Worm (Caenorhabditis elegans): ENCODE results near the gene gly-12.

Gene gly-12

ce11 chrX:7500970-7501369 lies 15.3 kb downstream of the gly-12 start, which contains the start of gene uggt-1 (continued):
- TF ChIP-seq hlh-26 (GFP tag; conservative IDR thresholded peaks at IDR 0.05), result no peak
- no peak for TF ChIP-seq egl-44 (GFP tag; IDR thresholded peaks at IDR 0.05)
- peak; percentile 71 for TF ChIP-seq madf-10 (tag; optimal IDR thresholded peaks at IDR 0.05)
- no peak for TF ChIP-seq ama-1 (optimal IDR thresholded peaks at IDR 0.05)
- TF ChIP-seq ama-1 (GFP tag; optimal IDR thresholded peaks at IDR 0.05), result no peak
- peak; percentile 11 for TF ChIP-seq snpc-3.4 (tag; optimal IDR thresholded peaks at IDR 0.05)
- peak; percentile 69 for TF ChIP-seq gei-17 (GFP tag; optimal IDR thresholded peaks at IDR 0.05)
- TF ChIP-seq K12H6.12 (tag; optimal IDR thresholded peaks at IDR 0.05), result peak; percentile 83
- TF ChIP-seq Y56A3A.18 (GFP tag; IDR thresholded peaks at IDR 0.05), result 0 out of 2 replicates have a peak, but pooled peaks have one; percentile 69
- TF ChIP-seq hrde-1 (tag; optimal IDR thresholded peaks at IDR 0.05; ENCODE audit: borderline replicate concordance), result no peak
- peak; percentile 69 for TF ChIP-seq chd-7 (tag; optimal IDR thresholded peaks at IDR 0.05)
- TF ChIP-seq lin-35 (GFP tag; optimal IDR thresholded peaks at IDR 0.05), result peak in 1 of 3 experiments; percentile 87
- no peak for TF ChIP-seq madf-8 (GFP tag; conservative IDR thresholded peaks at IDR 0.05)
- TF ChIP-seq unc-62 (GFP tag; optimal IDR thresholded peaks at IDR 0.05), result peak; percentile 1
- TF ChIP-seq F52B5.7 (tag; optimal IDR thresholded peaks at IDR 0.05), result no peak
- 0 out of 2 replicates have a peak, but pooled peaks have one; percentile 46 for TF ChIP-seq egl-18 (GFP tag; IDR thresholded peaks at IDR 0.05)
- peak; percentile 92 for TF ChIP-seq lin-40 (tag; optimal IDR thresholded peaks at IDR 0.05)
- TF ChIP-seq Y79H2A.3 (GFP tag; conservative IDR thresholded peaks at IDR 0.05), result no peak
- TF ChIP-seq tbp1 (GFP tag; optimal IDR thresholded peaks at IDR 0.05), result peak; percentile 61
- TF ChIP-seq mcd-1 (GFP tag; IDR thresholded peaks at IDR 0.05), result peak; percentile 75
- TF ChIP-seq somi-1 (GFP tag; optimal IDR thresholded peaks at IDR 0.05), result peak; percentile 72
- TF ChIP-seq hmg-1.2 (GFP tag; IDR thresholded peaks at IDR 0.05), result peak; percentile 63
- TF ChIP-seq C17E4.6 (GFP tag; IDR thresholded peaks at IDR 0.05), result 0 out of 2 replicates have a peak, but pooled peaks have one; percentile 33
- no peak for TF ChIP-seq lsy-27 (tag; optimal IDR thresholded peaks at IDR 0.05; ENCODE audit: borderline replicate concordance, insufficient read depth)
- TF ChIP-seq ceh-91 (GFP tag; IDR thresholded peaks at IDR 0.05), result no peak
- no peak for TF ChIP-seq ceh-40 (GFP tag; IDR thresholded peaks at IDR 0.05)
- no peak for TF ChIP-seq pha-4 (tag; optimal IDR thresholded peaks at IDR 0.05)
- peak; percentile 97 for TF ChIP-seq nhr-80 (tag; optimal IDR thresholded peaks at IDR 0.05)
- no peak for TF ChIP-seq zim-3 (tag; optimal IDR thresholded peaks at IDR 0.05)
- no peak for TF ChIP-seq mes-4 (tag; optimal IDR thresholded peaks at IDR 0.05)
- peak; percentile 87 for TF ChIP-seq let-607 (tag; optimal IDR thresholded peaks at IDR 0.05)
- no peak for TF ChIP-seq nhr-120 (GFP tag; IDR thresholded peaks at IDR 0.05)
- no peak for TF ChIP-seq F57A8.1 (GFP tag; optimal IDR thresholded peaks at IDR 0.05)
- TF ChIP-seq attf-6 (GFP tag; IDR thresholded peaks at IDR 0.05), result no peak
- TF ChIP-seq tbx-9 (tag; optimal IDR thresholded peaks at IDR 0.05; ENCODE audit: borderline replicate concordance), result no peak
- TF ChIP-seq sea-2 (GFP tag; IDR thresholded peaks at IDR 0.05), result no peak
- peak; percentile 58; the same call in 1 of the 2 replicates for TF ChIP-seq rcor-1 (GFP tag; IDR thresholded peaks at IDR 0.05)
- TF ChIP-seq nhr-27 (tag; optimal IDR thresholded peaks at IDR 0.05), result no peak
- no peak for TF ChIP-seq F37B4.10 (GFP tag; IDR thresholded peaks at IDR 0.05)
- peak; percentile 54 for TF ChIP-seq nfyb-1 (GFP tag; IDR thresholded peaks at IDR 0.05)
- no peak for TF ChIP-seq xnd-1 (tag; optimal IDR thresholded peaks at IDR 0.05)
- TF ChIP-seq sdz-38 (tag; optimal IDR thresholded peaks at IDR 0.05), result no peak
- no peak for TF ChIP-seq T26A5.8 (tag; optimal IDR thresholded peaks at IDR 0.05)
- 0 out of 2 replicates have a peak, but pooled peaks have one; percentile 42 for TF ChIP-seq ekl-4 (GFP tag; IDR thresholded peaks at IDR 0.05)
- peak; percentile 93 for TF ChIP-seq attf-5 (GFP tag; optimal IDR thresholded peaks at IDR 0.05)
- no peak for TF ChIP-seq D2030.7 (GFP tag; IDR thresholded peaks at IDR 0.05)
- TF ChIP-seq aptf-2 (GFP tag; conservative IDR thresholded peaks at IDR 0.05), result no peak
- TF ChIP-seq cebp-1 (GFP tag; IDR thresholded peaks at IDR 0.05), result peak; percentile 63
- peak; percentile 91 for TF ChIP-seq cebp-1 (tag; optimal IDR thresholded peaks at IDR 0.05)

Data from whole organism, young adult.